Fruit fly (Drosophila melanogaster) whole organism: ENCODE results near the gene Wee1.

Experiments used
- Dll ChIP-seq: fragments of >200 bp; optimal IDR thresholded peaks from 2 replicates; lab custom pipeline; 2017
- pan ChIP-seq: fragments of >200 bp; optimal IDR thresholded peaks from 2 replicates; lab custom pipeline; 2017
- psq ChIP-seq: fragments of >200 bp; optimal IDR thresholded peaks from 2 replicates; lab custom pipeline; 2017
- usp ChIP-seq: fragments of >200 bp; optimal IDR thresholded peaks from 2 replicates; lab custom pipeline; 2017; ENCODE audit warnings: missing biosample characterization, missing genetic modification characterization, mixed read lengths

dm6 chr2L:6874526-6875198 is 39.3 kb downstream of the Wee1 start, which contains the start of gene Nlg2:
- TF ChIP-seq psq (lab: Kevin White, UChicago) (no peak), pan (no peak), usp (GFP tag; lab: Kevin White, UChicago) (no peak), Dll (lab: Kevin White, UChicago) (no peak)
